Fruit fly (Drosophila melanogaster): ENCODE results near the gene MnM.

Gene MnM

dm6 chr3L:3194059-3194458, 15.7 kb upstream of the MnM start (continued):
- no peak for TF ChIP-seq yki (optimal IDR thresholded peaks at IDR 0.05)
- TF ChIP-seq MTF-1 (GFP tag; optimal IDR thresholded peaks at IDR 0.05; ENCODE audit: borderline replicate concordance) = peak; percentile 89
- peak; percentile 89 for TF ChIP-seq esg (GFP tag; conservative IDR thresholded peaks at IDR 0.05)
- TF ChIP-seq CG14667 (GFP tag; IDR thresholded peaks at IDR 0.05) = peak; percentile 90
- no peak for TF ChIP-seq eve (GFP tag; optimal IDR thresholded peaks at IDR 0.05)
- TF ChIP-seq Nf-YB (GFP tag; optimal IDR thresholded peaks at IDR 0.05) = peak; percentile 82
- TF ChIP-seq zen2 (GFP tag; IDR thresholded peaks at IDR 0.05; ENCODE audit: partially characterized antibody) = no peak
- peak; percentile 80 for TF ChIP-seq CG15696 (tag; optimal IDR thresholded peaks at IDR 0.05)
- TF ChIP-seq CG13424 (tag; optimal IDR thresholded peaks at IDR 0.05) = peak; percentile 93
- peak; percentile 94 for TF ChIP-seq CG2199 (GFP tag; IDR thresholded peaks at IDR 0.05)
- peak; percentile 67 for TF ChIP-seq Jarid2 (GFP tag; optimal IDR thresholded peaks at IDR 0.05)
- peak; percentile 87 for TF ChIP-seq CG10654 (GFP tag; optimal IDR thresholded peaks at IDR 0.05)
- TF ChIP-seq CG4282 (GFP tag; optimal IDR thresholded peaks at IDR 0.05) = no peak
- peak; percentile 54; the same call in 1 of the 3 replicates for TF ChIP-seq sr (GFP tag; IDR thresholded peaks at IDR 0.05)
- peak; percentile 53 for TF ChIP-seq crol (GFP tag; IDR thresholded peaks at IDR 0.05)
- peak; percentile 83 for TF ChIP-seq klu (GFP tag; IDR thresholded peaks at IDR 0.05)
- peak; percentile 89 for TF ChIP-seq ken (GFP tag; IDR thresholded peaks at IDR 0.05)
- TF ChIP-seq Fer3 (tag; optimal IDR thresholded peaks at IDR 0.05) = peak; percentile 96
- TF ChIP-seq CG33557 (GFP tag; optimal IDR thresholded peaks at IDR 0.05) = peak; percentile 79
- peak; percentile 50 for TF ChIP-seq stwl (tag; optimal IDR thresholded peaks at IDR 0.05)
- TF ChIP-seq Atf-2 (GFP tag; optimal IDR thresholded peaks at IDR 0.05) = peak; percentile 27
- peak; percentile 72 for TF ChIP-seq CG1647 (GFP tag; optimal IDR thresholded peaks at IDR 0.05)
- peak; percentile 64 for TF ChIP-seq CG31388 (GFP tag; optimal IDR thresholded peaks at IDR 0.05)
- TF ChIP-seq vfl (GFP tag; optimal IDR thresholded peaks at IDR 0.05) = peak; percentile 41
- peak; percentile 87 for TF ChIP-seq CG2202 (tag; optimal IDR thresholded peaks at IDR 0.05)
- TF ChIP-seq chn (GFP tag; optimal IDR thresholded peaks at IDR 0.05) = peak; percentile 76
- TF ChIP-seq Lim3 (GFP tag; IDR thresholded peaks at IDR 0.05) = peak; percentile 55
- peak; percentile 37 for TF ChIP-seq Ets65A (GFP tag)
- peak; percentile 92 for TF ChIP-seq CG7271 (tag; optimal IDR thresholded peaks at IDR 0.05)
- peak; percentile 91 for TF ChIP-seq onecut (GFP tag; IDR thresholded peaks at IDR 0.05)
- TF ChIP-seq stc (GFP tag; IDR thresholded peaks at IDR 0.05) = peak; percentile 93
- no peak for TF ChIP-seq slou (GFP tag; optimal IDR thresholded peaks at IDR 0.05)
- TF ChIP-seq CG15011 (GFP tag; optimal IDR thresholded peaks at IDR 0.05) = peak; percentile 83
- peak; percentile 97 for TF ChIP-seq Xrp1 (GFP tag; IDR thresholded peaks at IDR 0.05)

- TF ChIP-seq GATAe (GFP tag; conservative IDR thresholded peaks at IDR 0.05) (no peak; the same call in 1 of the 2 replicates), YL-1 (GFP tag; optimal IDR thresholded peaks at IDR 0.05) (peak; percentile 100), CG16813 (GFP tag; IDR thresholded peaks at IDR 0.05; ENCODE audit: partially characterized antibody) (no peak), CG8388 (GFP tag; optimal IDR thresholded peaks at IDR 0.05) (peak; percentile 89), CG16863 (GFP tag; optimal IDR thresholded peaks at IDR 0.05) (peak; percentile 90), BEAF-32 (GFP tag; optimal IDR thresholded peaks at IDR 0.05) (no peak), CG11504 (tag; optimal IDR thresholded peaks at IDR 0.05) (peak; percentile 85), org-1 (GFP tag; optimal IDR thresholded peaks at IDR 0.05) (peak; percentile 95), CG5180 (GFP tag; optimal IDR thresholded peaks at IDR 0.05) (peak; percentile 92), MESR4 (GFP tag; optimal IDR thresholded peaks at IDR 0.05) (peak; percentile 92), CTCF (GFP tag; optimal IDR thresholded peaks at IDR 0.05) (peak; percentile 80), ttk (GFP tag; IDR thresholded peaks at IDR 0.05) (peak; percentile 89), Vsx1 (GFP tag; optimal IDR thresholded peaks at IDR 0.05) (peak; percentile 97), CG1832 (GFP tag; optimal IDR thresholded peaks at IDR 0.05) (no peak), CG31365 (tag; optimal IDR thresholded peaks at IDR 0.05) (peak; percentile 95), Dek (tag; optimal IDR thresholded peaks at IDR 0.05) (peak; percentile 86), Hmx (GFP tag; optimal IDR thresholded peaks at IDR 0.05) (peak; percentile 39), ab (GFP tag; optimal IDR thresholded peaks at IDR 0.05) (peak; percentile 3), CG10654 (GFP tag; optimal IDR thresholded peaks at IDR 0.05) (peak; percentile 91), lbe (GFP tag; optimal IDR thresholded peaks at IDR 0.05) (peak; percentile 95)
Measured at dm6 chr3L:3192912-3193311, 14.5 kb upstream of the MnM start, which contains the start of gene Hsp83. Gene Hsp83, plus strand, starts transcription at chr3L:3192969.
